Fruit fly (Drosophila melanogaster) whole organism, embryonic: ENCODE results near the gene T48.

Experiments
- Abd-B ChIP-seq: fragments of 200-800 bp; sonication (Bioruptor generic); optimal IDR thresholded peaks from 2 replicates; lab custom pipeline; 2018; ENCODE audit warnings: missing biosample characterization, mild to moderate bottlenecking, missing genetic modification characterization, moderate library complexity
- Awh ChIP-seq: fragments of 200-800 bp; sonication (Bioruptor generic); IDR thresholded peaks from 2 replicates; pipeline ENCODE4, ENCODE4 v1.3.6; 2022; ENCODE audit warnings: missing biosample characterization, missing genetic modification characterization
- Blimp-1 ChIP-seq: fragments of 200-800 bp; sonication (Bioruptor generic); optimal IDR thresholded peaks from 3 replicates; lab custom pipeline; 2018; ENCODE audit warnings: missing biosample characterization, missing genetic modification characterization, mild to moderate bottlenecking, moderate library complexity, missing genetic modification reagents
- BtbVII ChIP-seq: fragments of 200-800 bp; sonication (Bioruptor generic); optimal IDR thresholded peaks from 3 replicates; lab custom pipeline; 2017; ENCODE audit warnings: missing biosample characterization, mild to moderate bottlenecking, missing genetic modification characterization
- Bteb2 ChIP-seq: fragments of 200-800 bp; sonication (Bioruptor generic); optimal IDR thresholded peaks from 2 replicates; lab custom pipeline; 2016; ENCODE audit warnings: missing biosample characterization, missing genetic modification characterization
- CG11398 ChIP-seq: fragments of 200-800 bp; sonication (Bioruptor generic); optimal IDR thresholded peaks from 2 replicates; lab custom pipeline; 2016; ENCODE audit warnings: missing biosample characterization, missing genetic modification characterization
- CG11456 ChIP-seq: fragments of 200-800 bp; sonication (Bioruptor generic); IDR thresholded peaks from 3 replicates; pipeline ENCODE4 v1.3.6; 2022; ENCODE audit warnings: missing biosample characterization, missing genetic modification characterization
- CG12219 ChIP-seq: fragments of 200-800 bp; sonication (Bioruptor generic); optimal IDR thresholded peaks from 3 replicates; lab custom pipeline; 2018; ENCODE audit warnings: missing biosample characterization, mild to moderate bottlenecking, missing genetic modification characterization
- CG13624 ChIP-seq: fragments of 200-800 bp; sonication (Bioruptor generic); optimal IDR thresholded peaks from 2 replicates; lab custom pipeline; 2016; ENCODE audit warnings: missing biosample characterization, missing genetic modification characterization
- CG1603 ChIP-seq: fragments of 200-800 bp; sonication (Bioruptor generic); optimal IDR thresholded peaks from 2 replicates; lab custom pipeline; 2019; ENCODE audit warnings: missing biosample characterization, mild to moderate bottlenecking, missing genetic modification characterization, moderate library complexity
- CG17802 ChIP-seq: fragments of 200-800 bp; sonication (Bioruptor generic); optimal IDR thresholded peaks from 2 replicates; lab custom pipeline; 2018; ENCODE audit warnings: missing biosample characterization, mild to moderate bottlenecking, missing genetic modification characterization, moderate library complexity
- CG3065 ChIP-seq: fragments of 200-800 bp; sonication (Bioruptor generic); optimal IDR thresholded peaks from 2 replicates; lab custom pipeline; 2016; ENCODE audit warnings: missing biosample characterization, missing genetic modification characterization
- CG31388 ChIP-seq: fragments of 200-800 bp; sonication (Bioruptor generic); optimal IDR thresholded peaks from 2 replicates; lab custom pipeline; 2016; ENCODE audit warnings: missing biosample characterization, missing genetic modification characterization
- CG31441 ChIP-seq: fragments of 200-800 bp; sonication (Bioruptor generic); IDR thresholded peaks from 2 replicates; pipeline ENCODE4 v1.3.6; 2022; ENCODE audit warnings: missing biosample characterization, missing genetic modification characterization
- CG3726 ChIP-seq: fragments of 200-800 bp; sonication (Bioruptor generic); IDR thresholded peaks from 3 replicates; pipeline ENCODE4, ENCODE4 v1.3.6; 2022; ENCODE audit warnings: missing biosample characterization, missing genetic modification characterization
- CG4424 ChIP-seq: fragments of 200-800 bp; sonication (Bioruptor generic); optimal IDR thresholded peaks from 3 replicates; lab custom pipeline; 2016; ENCODE audit warnings: missing biosample characterization, missing genetic modification characterization
- CG5953 ChIP-seq: fragments of 200-800 bp; sonication (Bioruptor generic); IDR thresholded peaks from 2 replicates; pipeline ENCODE4 v1.3.6; 2022; ENCODE audit warnings: missing biosample characterization, missing genetic modification characterization
- CG7786 ChIP-seq: fragments of 200-800 bp; sonication (Bioruptor generic); optimal IDR thresholded peaks from 2 replicates; lab custom pipeline; 2016; ENCODE audit warnings: missing biosample characterization, missing genetic modification characterization
- CG7987 ChIP-seq: fragments of 200-800 bp; sonication (Bioruptor generic); optimal IDR thresholded peaks from 2 replicates; lab custom pipeline; 2018; ENCODE audit warnings: missing biosample characterization, mild to moderate bottlenecking, missing genetic modification characterization, moderate library complexity
- CG8089 ChIP-seq: fragments of 200-800 bp; sonication (Bioruptor generic); optimal IDR thresholded peaks from 3 replicates; lab custom pipeline; 2016; ENCODE audit warnings: missing biosample characterization, missing genetic modification characterization
- CG8290 ChIP-seq, 3 experiments: fragments of 200-800 bp; sonication (Bioruptor generic); optimal IDR thresholded peaks; 2 replicates each; lab custom pipeline; 2016 to 2019; ENCODE audit warnings: missing biosample characterization in 3 of 3, missing genetic modification characterization in 3 of 3, mild to moderate bottlenecking in 2 of 3, moderate library complexity in 1 of 3
- Chrac-16 ChIP-seq: fragments of 200-800 bp; sonication (Bioruptor generic); optimal IDR thresholded peaks from 3 replicates; lab custom pipeline; 2016; ENCODE audit warnings: missing biosample characterization, missing genetic modification characterization
- Dek ChIP-seq: fragments of 200-800 bp; sonication (Bioruptor generic); optimal IDR thresholded peaks from 3 replicates; lab custom pipeline; 2019; ENCODE audit warnings: missing biosample characterization, mild to moderate bottlenecking, missing genetic modification characterization, moderate library complexity
- Dip2 ChIP-seq: fragments of 200-800 bp; sonication (Bioruptor generic); IDR thresholded peaks from 2 replicates; pipeline ENCODE4 v1.3.6; 2022; ENCODE audit warnings: missing biosample characterization, missing genetic modification characterization
- Dll ChIP-seq: fragments of 200-800 bp; sonication (Bioruptor generic); IDR thresholded peaks from 4 replicates; pipeline ENCODE4 v1.3.6; 2022; ENCODE audit warnings: missing biosample characterization, missing genetic modification characterization; ENCODE audit not compliant: partially characterized antibody
- Elba2 ChIP-seq: fragments of 200-800 bp; sonication (Bioruptor generic); optimal IDR thresholded peaks from 3 replicates; lab custom pipeline; 2016; ENCODE audit warnings: missing biosample characterization, missing genetic modification characterization
- Ets65A ChIP-seq: fragments of 200-800 bp; sonication (Bioruptor generic); peaks from one replicate; lab custom pipeline; 2016; ENCODE audit warnings: missing biosample characterization, missing genetic modification characterization
- Gsc ChIP-seq: fragments of 200-800 bp; sonication (Bioruptor generic); IDR thresholded peaks from 2 replicates; pipeline ENCODE4 v1.3.6; 2022; ENCODE audit warnings: missing biosample characterization, missing genetic modification characterization
- HHEX ChIP-seq: fragments of 200-800 bp; sonication (Bioruptor generic); optimal IDR thresholded peaks from 3 replicates; lab custom pipeline; 2017; ENCODE audit warnings: missing biosample characterization, mild to moderate bottlenecking, missing genetic modification characterization, missing genetic modification reagents
- Hr39 ChIP-seq: fragments of >200 bp; optimal IDR thresholded peaks from 2 replicates; lab custom pipeline; 2017
- Lpt ChIP-seq: fragments of >200 bp; optimal IDR thresholded peaks from 2 replicates; lab custom pipeline; 2018; ENCODE audit warnings: missing biosample characterization, missing genetic modification characterization
- MTF-1 ChIP-seq: fragments of 200-800 bp; sonication (Bioruptor generic); optimal IDR thresholded peaks from 2 replicates; lab custom pipeline; 2018; ENCODE audit warnings: missing biosample characterization, mild to moderate bottlenecking, missing genetic modification characterization, borderline replicate concordance
- Med ChIP-seq: fragments of 200-800 bp; sonication (Bioruptor generic); peaks from one replicate; lab custom pipeline; 2016; ENCODE audit warnings: missing biosample characterization, missing genetic modification characterization, mild to moderate bottlenecking, inconsistent platforms, moderate library complexity
- NK7.1 ChIP-seq: fragments of 200-800 bp; sonication (Bioruptor generic); optimal IDR thresholded peaks from 3 replicates; lab custom pipeline; 2016; ENCODE audit warnings: missing biosample characterization, missing genetic modification characterization
- Poxn ChIP-seq: fragments of 200-800 bp; sonication (Bioruptor generic); IDR thresholded peaks from 2 replicates; pipeline ENCODE4 v1.3.6; 2022; ENCODE audit warnings: missing biosample characterization, missing genetic modification characterization
- Sin3A ChIP-seq: fragments of >200 bp; optimal IDR thresholded peaks from 2 replicates; lab custom pipeline; 2018
- Spps ChIP-seq: fragments of 200-800 bp; sonication (Bioruptor generic); optimal IDR thresholded peaks from 2 replicates; lab custom pipeline; 2018; ENCODE audit warnings: missing biosample characterization, mild to moderate bottlenecking, missing genetic modification characterization
- Vsx1 ChIP-seq: fragments of 200-800 bp; sonication (Bioruptor generic); optimal IDR thresholded peaks from 2 replicates; lab custom pipeline; 2017; ENCODE audit warnings: missing biosample characterization, mild to moderate bottlenecking, missing genetic modification characterization, missing genetic modification reagents
- bbx ChIP-seq: fragments of 200-800 bp; sonication (Bioruptor generic); IDR thresholded peaks from 2 replicates; pipeline ENCODE4 v1.3.6; 2022; ENCODE audit warnings: missing biosample characterization, missing genetic modification characterization; ENCODE audit not compliant: partially characterized antibody
- bowl ChIP-seq: fragments of 200-800 bp; sonication (Bioruptor generic); IDR thresholded peaks from 2 replicates; pipeline ENCODE4 v1.3.6; 2022; ENCODE audit warnings: missing biosample characterization, missing genetic modification characterization
- corto ChIP-seq: fragments of 200-800 bp; sonication (Bioruptor generic); optimal IDR thresholded peaks from 2 replicates; lab custom pipeline; 2016; ENCODE audit warnings: missing biosample characterization, mild to moderate bottlenecking, missing genetic modification characterization, moderate library complexity
- emc ChIP-seq: fragments of 200-800 bp; sonication (Bioruptor generic); optimal IDR thresholded peaks from 2 replicates; lab custom pipeline; 2016; ENCODE audit warnings: missing biosample characterization, missing genetic modification characterization
- gsb-n ChIP-seq: fragments of 200-800 bp; sonication (Bioruptor generic); optimal IDR thresholded peaks from 3 replicates; lab custom pipeline; 2018; ENCODE audit warnings: missing biosample characterization, mild to moderate bottlenecking, missing genetic modification characterization
- insv ChIP-seq, 2 experiments: fragments of 200-800 bp; sonication (Bioruptor generic); optimal IDR thresholded peaks; 3 replicates each; lab custom pipeline; 2016 to 2018; ENCODE audit warnings: missing biosample characterization in 2 of 2, missing genetic modification characterization in 2 of 2
- kay ChIP-seq: fragments of 200-800 bp; sonication (Bioruptor generic); optimal IDR thresholded peaks from 2 replicates; lab custom pipeline; 2016; ENCODE audit warnings: missing biosample characterization, missing genetic modification characterization
- ken ChIP-seq: fragments of 200-800 bp; sonication (Bioruptor generic); IDR thresholded peaks from 3 replicates; pipeline ENCODE4 v1.3.6; 2022; ENCODE audit warnings: missing biosample characterization, missing genetic modification characterization
- lmd ChIP-seq: fragments of 200-800 bp; sonication (Bioruptor generic); IDR thresholded peaks from 2 replicates; pipeline ENCODE4 v1.3.6; 2022; ENCODE audit warnings: missing biosample characterization, missing genetic modification characterization
- psq ChIP-seq: fragments of 200-800 bp; sonication (Bioruptor generic); optimal IDR thresholded peaks from 2 replicates; lab custom pipeline; 2017; ENCODE audit warnings: missing biosample characterization, missing genetic modification characterization
- salm ChIP-seq: fragments of 200-800 bp; sonication (Bioruptor generic); optimal IDR thresholded peaks from 2 replicates; lab custom pipeline; 2018; ENCODE audit warnings: missing biosample characterization, mild to moderate bottlenecking, missing genetic modification characterization
- sima ChIP-seq: fragments of 200-800 bp; sonication (Bioruptor generic); optimal IDR thresholded peaks from 2 replicates; lab custom pipeline; 2016; ENCODE audit warnings: missing biosample characterization, missing genetic modification characterization
- twi ChIP-seq: fragments of 200-800 bp; optimal IDR thresholded peaks from 2 replicates; lab custom pipeline; 2019; ENCODE audit warnings: missing biosample characterization, mild to moderate bottlenecking, missing genetic modification characterization, moderate library complexity
- zfh1 ChIP-seq: fragments of 200-800 bp; sonication (Bioruptor generic); IDR thresholded peaks from 3 replicates; pipeline ENCODE4 v1.3.6; 2022; ENCODE audit warnings: missing biosample characterization, missing genetic modification characterization

Gene T48

DNA sequence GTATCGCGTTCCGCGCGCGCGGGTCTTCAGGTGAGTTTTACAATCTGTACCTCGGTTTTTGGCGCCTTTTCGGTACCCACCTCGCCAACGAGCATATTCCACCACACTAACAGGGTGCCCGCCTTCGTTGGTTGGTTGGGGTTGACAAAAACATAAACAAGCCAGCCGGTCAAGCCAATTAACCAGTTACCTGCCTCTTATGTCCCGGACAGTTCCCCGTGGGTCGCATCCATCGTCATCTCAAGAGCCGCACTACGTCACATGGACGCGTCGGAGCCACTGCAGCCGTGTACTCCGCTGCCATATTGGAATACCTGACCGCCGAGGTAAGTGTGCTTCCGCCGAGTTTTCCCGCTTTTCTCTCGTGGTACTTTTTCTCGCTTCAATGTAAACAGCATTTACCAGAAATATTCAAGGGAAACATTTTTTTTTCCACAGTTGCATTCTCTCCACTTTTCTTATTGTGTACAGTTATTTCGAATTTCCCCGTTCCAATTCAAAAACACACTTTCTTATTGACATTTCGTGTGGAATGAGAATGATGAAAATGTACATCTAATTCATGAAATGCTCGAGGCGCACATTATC is 14.0 kb upstream of the T48 start (continued):
- TF ChIP-seq sima (GFP tag; lab: Kevin White, UChicago) (no peak), Bteb2 (no peak), Elba2 (GFP tag; lab: Kevin White, UChicago) (peak; percentile 82), Lpt (GFP tag; lab: Kevin White, UChicago) (no peak), MTF-1 (no peak), Poxn (GFP tag; lab: Robert Waterston, UW) (no peak), Med (GFP tag; lab: Kevin White, UChicago) (peak; percentile 87), kay (no peak), Abd-B (no peak), Hr39 (lab: Kevin White, UChicago) (no peak), CG3065 (no peak), CG17802 (no peak), Spps (tag; lab: Kevin White, UChicago) (no peak), Chrac-16 (GFP tag; lab: Kevin White, UChicago) (no peak), CG5953 (GFP tag; lab: Robert Waterston, UW) (peak; percentile 42; the same call in 1 of the 2 replicates), CG8089 (no peak), insv (GFP tag; optimal IDR thresholded peaks at IDR 0.05; lab: Kevin White, UChicago) (peak in 1 of 2 experiments; percentile 49), Blimp-1 (GFP tag; lab: Kevin White, UChicago) (no peak), ken (GFP tag; lab: Robert Waterston, UW) (0 out of 3 replicates have a peak, but pooled peaks have one; percentile 38), psq (no peak), CG7786 (no peak), CG1603 (tag; lab: Kevin White, UChicago) (no peak), Dll (GFP tag; lab: Robert Waterston, UW) (no peak), CG13624 (GFP tag; lab: Kevin White, UChicago) (no peak), HHEX (GFP tag; lab: Kevin White, UChicago) (peak; percentile 36), CG31388 (no peak), zfh1 (GFP tag; lab: Robert Waterston, UW) (no peak), Dip2 (GFP tag; lab: Robert Waterston, UW) (no peak), twi (no peak), CG31441 (GFP tag; lab: Robert Waterston, UW) (no peak), CG8290 (GFP tag; optimal IDR thresholded peaks at IDR 0.05; lab: Kevin White, UChicago) (no peak), CG8290 (tag; optimal IDR thresholded peaks at IDR 0.05; lab: Kevin White, UChicago) (peak in 1 of 2 experiments; percentile 35), salm (tag; lab: Kevin White, UChicago) (no peak), lmd (no peak), CG7987 (GFP tag; lab: Kevin White, UChicago) (no peak), corto (no peak), CG11456 (GFP tag; lab: Robert Waterston, UW) (no peak), CG3726 (no peak), CG4424 (no peak), gsb-n (no peak), Gsc (no peak), bbx (GFP tag; lab: Robert Waterston, UW) (no peak), NK7.1 (no peak), bowl (no peak), CG12219 (GFP tag; lab: Kevin White, UChicago) (no peak), BtbVII (GFP tag; lab: Kevin White, UChicago) (no peak), CG11398 (no peak), Awh (no peak), Ets65A (no peak), Vsx1 (GFP tag; lab: Kevin White, UChicago) (peak; percentile 33), emc (GFP tag; lab: Kevin White, UChicago) (no peak), Dek (tag; lab: Kevin White, UChicago) (no peak), Sin3A (lab: Kevin White, UChicago) (no peak)
